Worm (Caenorhabditis elegans) whole organism, late embryonic: ENCODE measurements around the gene C30B5.6.
A peak's percentile ranks its signal among the peaks of the same experiment; 100 is the strongest.

Experiments used
- C38D4.7 ChIP-seq: fragments of 200-800 bp; sonication (Bioruptor generic); optimal IDR thresholded peaks from 2 replicates; lab custom pipeline; 2018; ENCODE audit warnings: mild to moderate bottlenecking, missing genetic modification characterization, moderate library complexity, missing compliant biosample characterization
- F13H6.1 ChIP-seq: sonication (generic microtip); optimal IDR thresholded peaks from 2 replicates; lab custom pipeline; 2016; ENCODE audit warnings: missing genetic modification characterization, missing compliant biosample characterization
- K02D7.2 ChIP-seq: sonication (generic microtip); optimal IDR thresholded peaks from 2 replicates; lab custom pipeline; 2017; ENCODE audit warnings: mild to moderate bottlenecking, missing genetic modification characterization, missing compliant biosample characterization
- K09A11.1 ChIP-seq: sonication (generic microtip); optimal IDR thresholded peaks from 2 replicates; lab custom pipeline; 2017; ENCODE audit warnings: antibody characterized with exemption, mild to moderate bottlenecking, missing genetic modification characterization, missing compliant biosample characterization; ENCODE audit not compliant: insufficient read depth
- ahr-1 ChIP-seq: sonication (generic microtip); optimal IDR thresholded peaks from 2 replicates; lab custom pipeline; 2016; ENCODE audit warnings: missing genetic modification characterization, missing compliant biosample characterization
- ceh-14 ChIP-seq: sonication (generic microtip); optimal IDR thresholded peaks from 2 replicates; lab custom pipeline; 2016; ENCODE audit warnings: missing genotype, missing genetic modification characterization, missing compliant biosample characterization
- ceh-18 ChIP-seq: sonication (generic microtip); optimal IDR thresholded peaks from 2 replicates; lab custom pipeline; 2016; ENCODE audit warnings: missing genetic modification characterization, missing compliant biosample characterization
- ceh-19 ChIP-seq: fragments of 200-800 bp; sonication (Bioruptor generic); optimal IDR thresholded peaks from 2 replicates; lab custom pipeline; 2018; ENCODE audit warnings: mild to moderate bottlenecking, missing genetic modification characterization, missing compliant biosample characterization
- ceh-2 ChIP-seq: sonication (generic microtip); optimal IDR thresholded peaks from 2 replicates; lab custom pipeline; 2016; ENCODE audit warnings: missing genotype, missing genetic modification characterization, missing compliant biosample characterization
- ceh-22 ChIP-seq: sonication (generic microtip); optimal IDR thresholded peaks from 2 replicates; lab custom pipeline; 2017; ENCODE audit warnings: missing biosample characterization, missing genetic modification characterization
- ceh-34 ChIP-seq: sonication (generic microtip); optimal IDR thresholded peaks from 2 replicates; lab custom pipeline; 2016; ENCODE audit warnings: mild to moderate bottlenecking, missing genetic modification characterization, missing compliant biosample characterization
- ceh-48 ChIP-seq: sonication (generic microtip); optimal IDR thresholded peaks from 2 replicates; lab custom pipeline; 2016; ENCODE audit warnings: missing genetic modification characterization, inconsistent platforms, missing compliant biosample characterization
- ceh-9 ChIP-seq: sonication (generic microtip); optimal IDR thresholded peaks from 2 replicates; lab custom pipeline; 2016; ENCODE audit warnings: mild to moderate bottlenecking, missing genetic modification characterization, inconsistent platforms, missing compliant biosample characterization
- dve-1 ChIP-seq: sonication (generic microtip); optimal IDR thresholded peaks from 2 replicates; lab custom pipeline; 2017; ENCODE audit warnings: antibody characterized with exemption, mild to moderate bottlenecking, missing genetic modification characterization, missing compliant biosample characterization
- ets-4 ChIP-seq: sonication (generic microtip); optimal IDR thresholded peaks from 2 replicates; lab custom pipeline; 2016; ENCODE audit warnings: missing genetic modification characterization, missing compliant biosample characterization
- fax-1 ChIP-seq: sonication (generic microtip); optimal IDR thresholded peaks from 2 replicates; lab custom pipeline; 2016; ENCODE audit warnings: missing genotype, missing genetic modification characterization, missing compliant biosample characterization
- hlh-15 ChIP-seq: sonication (generic microtip); optimal IDR thresholded peaks from 2 replicates; lab custom pipeline; 2016; ENCODE audit warnings: missing genetic modification characterization, missing compliant biosample characterization
- hlh-30 ChIP-seq: sonication (generic microtip); optimal IDR thresholded peaks from 2 replicates; lab custom pipeline; 2017; ENCODE audit warnings: antibody characterized with exemption, missing genetic modification characterization, missing compliant biosample characterization; ENCODE audit not compliant: insufficient read depth
- hlh-6 ChIP-seq: sonication (generic microtip); optimal IDR thresholded peaks from 2 replicates; lab custom pipeline; 2016; ENCODE audit warnings: missing genotype, missing genetic modification characterization, missing compliant biosample characterization
- hlh-8 ChIP-seq: sonication (generic microtip); optimal IDR thresholded peaks from 2 replicates; lab custom pipeline; 2016; ENCODE audit warnings: missing genotype, missing genetic modification characterization, missing compliant biosample characterization
- lin-11 ChIP-seq: fragments of 200-800 bp; sonication (Bioruptor generic); optimal IDR thresholded peaks from 2 replicates; lab custom pipeline; 2018; ENCODE audit warnings: mild to moderate bottlenecking, missing genetic modification characterization, missing compliant biosample characterization
- mec-3 ChIP-seq: sonication (generic microtip); optimal IDR thresholded peaks from 2 replicates; lab custom pipeline; 2016; ENCODE audit warnings: borderline replicate concordance, missing genetic modification characterization, missing compliant biosample characterization
- nfya-1 ChIP-seq: sonication (generic microtip); optimal IDR thresholded peaks from 2 replicates; lab custom pipeline; 2017; ENCODE audit warnings: missing genetic modification characterization, mild to moderate bottlenecking, missing compliant biosample characterization, antibody characterized with exemption, moderate library complexity
- nhr-11 ChIP-seq: fragments of 150-350 bp; optimal IDR thresholded peaks from 2 replicates; lab custom pipeline; 2014; ENCODE audit warnings: missing biosample characterization, missing genetic modification characterization
- odd-2 ChIP-seq: sonication (generic microtip); optimal IDR thresholded peaks from 2 replicates; lab custom pipeline; 2017; ENCODE audit warnings: antibody characterized with exemption, mild to moderate bottlenecking, missing genetic modification characterization, missing compliant biosample characterization
- pag-3 ChIP-seq: sonication (generic microtip); optimal IDR thresholded peaks from 2 replicates; lab custom pipeline; 2016; ENCODE audit warnings: missing compliant biosample characterization, missing genetic modification characterization, borderline replicate concordance
- pat-9 ChIP-seq: fragments of 200-800 bp; sonication (Bioruptor generic); optimal IDR thresholded peaks from 2 replicates; lab custom pipeline; 2018; ENCODE audit warnings: mild to moderate bottlenecking, missing genetic modification characterization, moderate library complexity, missing compliant biosample characterization
- pax-1 ChIP-seq: fragments of 150-350 bp; optimal IDR thresholded peaks from 2 replicates; lab custom pipeline; 2014; ENCODE audit warnings: missing biosample characterization, missing genetic modification characterization
- pha-2 ChIP-seq: sonication (generic microtip); optimal IDR thresholded peaks from 2 replicates; lab custom pipeline; 2017; ENCODE audit warnings: mild to moderate bottlenecking, missing genetic modification characterization, missing compliant biosample characterization
- pha-4 ChIP-seq: fragments of 150-350 bp; optimal IDR thresholded peaks from 2 replicates; lab custom pipeline; 2018; ENCODE audit warnings: missing biosample characterization, missing genetic modification reagents, missing genetic modification characterization
- sdc-2 ChIP-seq: sonication (generic microtip); optimal IDR thresholded peaks from 2 replicates; lab custom pipeline; 2016; ENCODE audit warnings: missing genotype, missing genetic modification characterization, missing compliant biosample characterization
- sox-2 ChIP-seq: fragments of 200-800 bp; sonication (Bioruptor generic); IDR thresholded peaks from 2 replicates; pipeline ENCODE4 v1.3.6; 2022; ENCODE audit warnings: missing genetic modification reagents, missing genetic modification characterization, missing compliant biosample characterization
- syd-9 ChIP-seq: sonication (generic microtip); optimal IDR thresholded peaks from 2 replicates; lab custom pipeline; 2016; ENCODE audit warnings: mild to moderate bottlenecking, missing genetic modification characterization, moderate library complexity, missing compliant biosample characterization
- tbx-2 ChIP-seq: sonication (generic microtip); optimal IDR thresholded peaks from 2 replicates; lab custom pipeline; 2016; ENCODE audit warnings: missing genetic modification characterization, missing compliant biosample characterization
- unc-42 ChIP-seq: sonication (generic microtip); optimal IDR thresholded peaks from 2 replicates; lab custom pipeline; 2016; ENCODE audit warnings: missing genotype, missing genetic modification characterization, missing compliant biosample characterization
- unc-55 ChIP-seq: sonication (generic microtip); optimal IDR thresholded peaks from 2 replicates; lab custom pipeline; 2017; ENCODE audit warnings: missing biosample characterization, missing genetic modification reagents, missing genetic modification characterization
- unc-86 ChIP-seq: sonication (generic microtip); optimal IDR thresholded peaks from 2 replicates; lab custom pipeline; 2016; ENCODE audit warnings: missing genetic modification characterization, missing compliant biosample characterization
- ztf-16 ChIP-seq: sonication (generic microtip); optimal IDR thresholded peaks from 2 replicates; lab custom pipeline; 2017; ENCODE audit warnings: missing genetic modification characterization, missing compliant biosample characterization

The C30B5.6 gene

ce11 chrII:6241758-6242157 is 19.3 kb upstream of the C30B5.6 start, which contains the start of gene T24H7.8:
T24H7.8 (plus strand) TSS chrII:6242058.
- TF ChIP-seq pat-9 (tag; lab: Kevin White, UChicago) (no peak), sox-2 (no peak), ztf-16 (tag; lab: Kevin White, UChicago) (no peak), sdc-2 (no peak), unc-86 (tag; lab: Kevin White, UChicago) (no peak), pha-2 (tag; lab: Kevin White, UChicago) (no peak), ceh-48 (tag; lab: Kevin White, UChicago) (no peak), fax-1 (no peak)

ce11 chrII:6236093-6236945 is 13.9 kb upstream of the C30B5.6 start:
- TF ChIP-seq pha-4 (tag; lab: Kevin White, UChicago): no peak
- no peak for TF ChIP-seq ceh-22 (tag; lab: Kevin White, UChicago)
- no peak for TF ChIP-seq hlh-8 (tag; lab: Kevin White, UChicago)
- TF ChIP-seq C38D4.7 (GFP tag; lab: Kevin White, UChicago): no peak
- no peak for TF ChIP-seq K09A11.1 (tag; lab: Kevin White, UChicago)
- no peak for TF ChIP-seq fax-1
- no peak for TF ChIP-seq unc-42
- TF ChIP-seq F13H6.1: no peak
- TF ChIP-seq pax-1 (tag; lab: Kevin White, UChicago): no peak
- no peak for TF ChIP-seq ceh-14 (tag; lab: Kevin White, UChicago)
- no peak for TF ChIP-seq nfya-1 (tag; lab: Kevin White, UChicago)
- TF ChIP-seq dve-1 (tag; lab: Kevin White, UChicago): no peak
- TF ChIP-seq nhr-11: no peak
- no peak for TF ChIP-seq ets-4
- no peak for TF ChIP-seq ceh-2 (tag; lab: Kevin White, UChicago)
- TF ChIP-seq ceh-34: peak; percentile 11
- TF ChIP-seq pag-3 (tag; lab: Kevin White, UChicago): no peak
- TF ChIP-seq ahr-1: no peak
- peak; percentile 62 for TF ChIP-seq ceh-18 (tag; lab: Kevin White, UChicago)
- no peak for TF ChIP-seq hlh-6
- no peak for TF ChIP-seq mec-3 (tag; lab: Kevin White, UChicago)
- no peak for TF ChIP-seq odd-2 (tag; lab: Kevin White, UChicago)
- TF ChIP-seq hlh-30 (tag; lab: Kevin White, UChicago): peak; percentile 45
- TF ChIP-seq ceh-9: no peak
- peak; percentile 33 for TF ChIP-seq tbx-2 (tag; lab: Kevin White, UChicago)
- TF ChIP-seq hlh-15 (tag; lab: Kevin White, UChicago): no peak
- TF ChIP-seq K02D7.2 (tag; lab: Kevin White, UChicago): no peak
- TF ChIP-seq unc-55 (GFP tag; lab: Kevin White, UChicago): no peak
- TF ChIP-seq lin-11 (tag; lab: Kevin White, UChicago): no peak
- TF ChIP-seq syd-9 (tag; lab: Kevin White, UChicago): no peak
- no peak for TF ChIP-seq ceh-19 (GFP tag; lab: Kevin White, UChicago)
